Fruit fly (Drosophila melanogaster) whole organism, pupa: ENCODE measurements around the gene Rtca.

Experiments used
- CG10348 ChIP-seq: fragments of 200-800 bp; sonication (Bioruptor generic); IDR thresholded peaks from 2 replicates; pipeline ENCODE4 v1.3.6; 2022; ENCODE audit warnings: missing biosample characterization, missing genetic modification characterization
- CG12605 ChIP-seq: fragments of 200-800 bp; sonication (Bioruptor generic); IDR thresholded peaks from 2 replicates; pipeline ENCODE4 v1.3.6; 2022; ENCODE audit warnings: missing biosample characterization, missing genetic modification characterization
- CG13204 ChIP-seq: fragments of 200-800 bp; sonication (Bioruptor generic); optimal IDR thresholded peaks from 2 replicates; lab custom pipeline; 2018; ENCODE audit warnings: missing biosample characterization, mild to moderate bottlenecking, missing genetic modification characterization, moderate library complexity
- CG14655 ChIP-seq: fragments of 200-800 bp; sonication (Bioruptor generic); optimal IDR thresholded peaks from 3 replicates; lab custom pipeline; 2017; ENCODE audit warnings: mild to moderate bottlenecking, missing biosample characterization, missing genetic modification reagents, missing genetic modification characterization
- CG15710 ChIP-seq: fragments of 200-800 bp; sonication (Bioruptor generic); optimal IDR thresholded peaks from 2 replicates; lab custom pipeline; 2018; ENCODE audit warnings: missing biosample characterization, mild to moderate bottlenecking, missing genetic modification characterization, moderate library complexity
- CG17806 ChIP-seq: fragments of 200-800 bp; sonication (Bioruptor generic); optimal IDR thresholded peaks from 2 replicates; lab custom pipeline; 2018; ENCODE audit warnings: missing biosample characterization, mild to moderate bottlenecking, missing genetic modification characterization, moderate library complexity
- CG32121 ChIP-seq: fragments of 200-800 bp; sonication (Bioruptor generic); IDR thresholded peaks from 2 replicates; pipeline ENCODE4 v1.3.6; 2022; ENCODE audit warnings: missing biosample characterization, missing genetic modification characterization
- CG34367 ChIP-seq: fragments of 200-800 bp; sonication (Bioruptor generic); optimal IDR thresholded peaks from 2 replicates; lab custom pipeline; 2018; ENCODE audit warnings: missing biosample characterization, mild to moderate bottlenecking, missing genetic modification characterization
- CG4496 ChIP-seq: fragments of 200-800 bp; sonication (Bioruptor generic); IDR thresholded peaks from 3 replicates; pipeline ENCODE4 v1.3.6; 2022; ENCODE audit warnings: missing biosample characterization, missing genetic modification characterization
- CG8159 ChIP-seq: fragments of 200-800 bp; sonication (Bioruptor generic); optimal IDR thresholded peaks from 3 replicates; lab custom pipeline; 2018; ENCODE audit warnings: missing biosample characterization, mild to moderate bottlenecking, missing genetic modification characterization, moderate library complexity
- CG8301 ChIP-seq: fragments of 200-800 bp; sonication (Bioruptor generic); optimal IDR thresholded peaks from 2 replicates; lab custom pipeline; 2018; ENCODE audit warnings: missing biosample characterization, mild to moderate bottlenecking, missing genetic modification characterization
- CG9948 ChIP-seq: fragments of 200-800 bp; sonication (Bioruptor generic); optimal IDR thresholded peaks from 2 replicates; lab custom pipeline; 2018; ENCODE audit warnings: missing biosample characterization, mild to moderate bottlenecking, missing genetic modification characterization, moderate library complexity
- D1 ChIP-seq: fragments of 200-800 bp; sonication (Bioruptor generic); optimal IDR thresholded peaks from 2 replicates; lab custom pipeline; 2018; ENCODE audit warnings: missing biosample characterization, mild to moderate bottlenecking, missing genetic modification characterization, moderate library complexity
- EcR ChIP-seq: fragments of 200-800 bp; sonication (Bioruptor generic); optimal IDR thresholded peaks from 3 replicates; lab custom pipeline; 2019; ENCODE audit warnings: missing biosample characterization, missing genetic modification characterization, mild to moderate bottlenecking, moderate library complexity, missing genetic modification reagents
- Ets98B ChIP-seq: fragments of 200-800 bp; sonication (Bioruptor generic); IDR thresholded peaks from 2 replicates; pipeline ENCODE4 v1.3.6; 2022; ENCODE audit warnings: missing biosample characterization, missing genetic modification characterization
- Pif1A ChIP-seq: fragments of 200-800 bp; sonication (Bioruptor generic); optimal IDR thresholded peaks from 3 replicates; lab custom pipeline; 2016; ENCODE audit warnings: missing biosample characterization, missing genetic modification characterization
- Pif1B ChIP-seq: fragments of 200-800 bp; sonication (Bioruptor generic); optimal IDR thresholded peaks from 3 replicates; lab custom pipeline; 2016; ENCODE audit warnings: missing biosample characterization, missing genetic modification characterization
- Snoo ChIP-seq: fragments of 200-800 bp; sonication (Bioruptor generic); optimal IDR thresholded peaks from 3 replicates; lab custom pipeline; 2017; ENCODE audit warnings: missing biosample characterization, mild to moderate bottlenecking, missing genetic modification characterization, inconsistent platforms
- fd96Ca ChIP-seq: fragments of 200-800 bp; sonication (Bioruptor generic); IDR thresholded peaks from 3 replicates; pipeline ENCODE4 v1.3.6; 2022; ENCODE audit warnings: missing biosample characterization, missing genetic modification characterization
- gl ChIP-seq: fragments of 200-800 bp; sonication (Bioruptor generic); optimal IDR thresholded peaks from 2 replicates; lab custom pipeline; 2018; ENCODE audit warnings: missing biosample characterization, mild to moderate bottlenecking, missing genetic modification characterization
- rn ChIP-seq: fragments of 200-800 bp; sonication (Bioruptor generic); IDR thresholded peaks from 2 replicates; pipeline ENCODE4 v1.3.6; 2022; ENCODE audit warnings: missing biosample characterization, missing genetic modification characterization

Gene Rtca

dm6 chrX:2106367-2106766 is 34.2 kb downstream of the Rtca start:
- TF ChIP-seq CG9948 (tag; lab: Kevin White, UChicago) (no peak), CG8159 (tag; lab: Kevin White, UChicago) (no peak), CG14655 (GFP tag; lab: Kevin White, UChicago) (no peak), gl (tag; lab: Kevin White, UChicago) (no peak), EcR (GFP tag; lab: Kevin White, UChicago) (no peak), D1 (tag; lab: Kevin White, UChicago) (no peak), CG32121 (GFP tag; lab: Robert Waterston, UW) (no peak), Snoo (tag; lab: Kevin White, UChicago) (no peak), Ets98B (no peak), CG17806 (tag; lab: Kevin White, UChicago) (no peak), CG34367 (tag; lab: Kevin White, UChicago) (no peak), fd96Ca (no peak), CG4496 (GFP tag; lab: Robert Waterston, UW) (no peak), Pif1A (GFP tag; lab: Kevin White, UChicago) (no peak), CG8301 (tag; lab: Kevin White, UChicago) (no peak), CG13204 (GFP tag; lab: Kevin White, UChicago) (no peak), CG10348 (GFP tag; lab: Robert Waterston, UW) (no peak), rn (GFP tag; lab: Robert Waterston, UW) (no peak)

DNA sequence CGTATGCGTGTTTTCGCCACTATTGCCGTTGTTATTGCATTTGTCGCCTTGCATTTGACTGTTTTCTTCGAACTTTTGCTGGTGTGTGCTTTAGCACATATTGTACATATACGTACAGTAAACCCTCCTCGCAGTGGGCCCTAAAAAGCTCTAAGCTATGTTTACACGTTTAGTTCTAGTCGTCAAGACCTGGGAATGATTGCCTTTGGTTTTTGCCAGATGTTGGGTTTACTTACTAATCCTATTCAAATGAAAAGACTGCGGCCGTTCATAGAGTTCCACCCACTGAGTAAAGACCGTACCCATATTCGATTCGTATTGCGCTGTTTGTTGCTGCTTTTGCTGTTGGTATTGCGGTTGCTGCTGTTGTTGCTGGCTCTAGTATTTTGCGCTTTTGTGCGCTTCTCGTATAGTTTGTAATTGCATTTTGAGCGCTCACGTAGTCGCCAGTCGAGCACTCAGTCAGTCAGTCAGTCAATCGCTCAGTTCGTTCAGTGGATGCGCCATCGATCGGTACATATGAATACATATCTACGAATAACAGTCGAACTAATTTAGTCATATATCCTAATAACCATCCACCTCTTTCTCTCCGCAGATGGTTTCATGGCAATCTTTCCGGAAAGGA is 35.7 kb downstream of the Rtca start:
- TF ChIP-seq Ets98B (peak; percentile 92), Pif1A (GFP tag; lab: Kevin White, UChicago) (peak; percentile 44), CG13204 (GFP tag; lab: Kevin White, UChicago) (no peak), rn (GFP tag; lab: Robert Waterston, UW) (peak; percentile 33; the same call in 1 of the 2 replicates), CG4496 (GFP tag; lab: Robert Waterston, UW) (peak; percentile 79), CG12605 (GFP tag; lab: Robert Waterston, UW) (peak; percentile 67), CG15710 (tag; lab: Kevin White, UChicago) (peak; percentile 19), CG14655 (GFP tag; lab: Kevin White, UChicago) (no peak), CG32121 (GFP tag; lab: Robert Waterston, UW) (peak; percentile 92), CG34367 (tag; lab: Kevin White, UChicago) (no peak), Snoo (tag; lab: Kevin White, UChicago) (no peak), EcR (GFP tag; lab: Kevin White, UChicago) (no peak), CG10348 (GFP tag; lab: Robert Waterston, UW) (peak; percentile 72), Pif1B (no peak), fd96Ca (peak; percentile 95), CG8301 (tag; lab: Kevin White, UChicago) (peak; percentile 61), CG17806 (tag; lab: Kevin White, UChicago) (no peak), CG9948 (tag; lab: Kevin White, UChicago) (peak; percentile 9), gl (tag; lab: Kevin White, UChicago) (no peak), CG8159 (tag; lab: Kevin White, UChicago) (no peak), D1 (tag; lab: Kevin White, UChicago) (no peak)

- TF ChIP-seq gl (tag; lab: Kevin White, UChicago) (no peak), rn (GFP tag; lab: Robert Waterston, UW) (peak; percentile 45; the same call in 1 of the 2 replicates), CG8159 (tag; lab: Kevin White, UChicago) (no peak), CG4496 (GFP tag; lab: Robert Waterston, UW) (peak; percentile 81), fd96Ca (peak; percentile 75), CG15710 (tag; lab: Kevin White, UChicago) (peak; percentile 26), CG12605 (GFP tag; lab: Robert Waterston, UW) (peak; percentile 46; the same call in 1 of the 2 replicates), CG32121 (GFP tag; lab: Robert Waterston, UW) (peak; percentile 74), Ets98B (peak; percentile 77), EcR (GFP tag; lab: Kevin White, UChicago) (no peak), CG10348 (GFP tag; lab: Robert Waterston, UW) (0 out of 2 replicates have a peak, but pooled peaks have one; percentile 23), CG17806 (tag; lab: Kevin White, UChicago) (peak; percentile 4), CG13204 (GFP tag; lab: Kevin White, UChicago) (no peak)
- TF ChIP-seq, all 21 proteins: peak for 9
Observed at dm6 chrX:2108639-2109038, 36.4 kb downstream of the Rtca start.

DNA sequence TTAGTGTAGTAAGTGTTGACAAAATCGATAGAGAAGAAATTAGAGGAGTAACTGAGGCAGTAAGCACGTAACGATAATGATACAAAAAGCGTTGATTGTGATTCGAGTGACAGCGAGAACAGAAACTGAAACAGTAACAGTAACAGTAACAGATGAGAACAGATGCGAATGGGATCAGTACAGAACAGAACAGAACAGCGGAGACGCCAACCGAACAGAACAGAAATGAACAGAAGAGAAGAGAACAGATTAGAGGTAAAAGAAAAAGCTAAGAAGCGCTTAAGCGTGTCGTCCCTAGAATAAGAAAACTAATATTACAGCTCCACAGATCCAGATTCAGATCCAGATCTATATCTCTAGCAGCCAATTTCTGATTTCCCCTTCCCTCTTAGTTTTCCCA is 40.4 kb downstream of the Rtca start:
- TF ChIP-seq EcR (GFP tag; lab: Kevin White, UChicago) (no peak), CG8159 (tag; lab: Kevin White, UChicago) (no peak), CG4496 (GFP tag; lab: Robert Waterston, UW) (no peak), gl (tag; lab: Kevin White, UChicago) (no peak), CG10348 (GFP tag; lab: Robert Waterston, UW) (no peak), Pif1A (GFP tag; lab: Kevin White, UChicago) (no peak), CG32121 (GFP tag; lab: Robert Waterston, UW) (no peak), CG34367 (tag; lab: Kevin White, UChicago) (no peak), rn (GFP tag; lab: Robert Waterston, UW) (no peak)
